Worm (Caenorhabditis elegans) whole organism, mixed stage, embryonic: ENCODE results near the gene Y71H2AM.20.
A peak's percentile ranks its signal among the peaks of the same experiment; 100 is the strongest.

Experiments
- M03D4.4 ChIP-seq: sonication (generic microtip); optimal IDR thresholded peaks from 2 replicates; lab custom pipeline; 2017; ENCODE audit warnings: mild to moderate bottlenecking, missing genetic modification characterization, missing compliant biosample characterization
- bed-3 ChIP-seq: fragments of 200-800 bp; sonication (Bioruptor generic); optimal IDR thresholded peaks from 3 replicates; lab custom pipeline; 2018; ENCODE audit warnings: mild to moderate bottlenecking, missing genetic modification characterization, moderate library complexity, missing compliant biosample characterization
- blmp-1 ChIP-seq: fragments of 150-350 bp; optimal IDR thresholded peaks from 2 replicates; lab custom pipeline; 2014; ENCODE audit warnings: missing biosample characterization, missing genetic modification characterization
- ceh-39 ChIP-seq: fragments of 150-350 bp; optimal IDR thresholded peaks from 2 replicates; lab custom pipeline; 2014; ENCODE audit warnings: missing biosample characterization, missing genetic modification characterization
- ceh-43 ChIP-seq: fragments of 200-800 bp; sonication (Bioruptor generic); optimal IDR thresholded peaks from 2 replicates; lab custom pipeline; 2018; ENCODE audit warnings: mild to moderate bottlenecking, missing genetic modification characterization, moderate library complexity, missing compliant biosample characterization
- ceh-83 ChIP-seq: fragments of 200-800 bp; sonication (Bioruptor generic); optimal IDR thresholded peaks from 2 replicates; lab custom pipeline; 2018; ENCODE audit warnings: mild to moderate bottlenecking, missing genetic modification characterization, missing compliant biosample characterization
- ces-1 ChIP-seq: fragments of 150-350 bp; optimal IDR thresholded peaks from 2 replicates; lab custom pipeline; 2014; ENCODE audit warnings: missing biosample characterization, missing genetic modification reagents, missing genetic modification characterization
- cnd-1 ChIP-seq: fragments of 200-800 bp; sonication (Bioruptor generic); optimal IDR thresholded peaks from 2 replicates; lab custom pipeline; 2018; ENCODE audit warnings: mild to moderate bottlenecking, missing genetic modification characterization, missing compliant biosample characterization
- drap-1 ChIP-seq: fragments of 200-800 bp; sonication (Bioruptor generic); optimal IDR thresholded peaks from 3 replicates; lab custom pipeline; 2018; ENCODE audit warnings: mild to moderate bottlenecking, missing genetic modification characterization, missing compliant biosample characterization
- elt-1 ChIP-seq: sonication (generic microtip); optimal IDR thresholded peaks from 2 replicates; lab custom pipeline; 2017; ENCODE audit warnings: missing genetic modification characterization, mild to moderate bottlenecking, missing compliant biosample characterization, antibody characterized with exemption, moderate library complexity, borderline replicate concordance; ENCODE audit not compliant: insufficient read depth
- elt-3 ChIP-seq: fragments of 150-350 bp; optimal IDR thresholded peaks from 2 replicates; lab custom pipeline; 2014; ENCODE audit warnings: missing biosample characterization, missing genetic modification characterization
- flh-1 ChIP-seq: fragments of 200-800 bp; sonication (Bioruptor generic); optimal IDR thresholded peaks from 2 replicates; lab custom pipeline; 2018; ENCODE audit warnings: mild to moderate bottlenecking, missing genetic modification characterization, moderate library complexity, missing compliant biosample characterization
- ham-2 ChIP-seq: fragments of 200-800 bp; sonication (Bioruptor generic); optimal IDR thresholded peaks from 2 replicates; lab custom pipeline; 2018; ENCODE audit warnings: mild to moderate bottlenecking, missing genetic modification characterization, missing compliant biosample characterization
- hlh-1 ChIP-seq: fragments of 150-350 bp; optimal IDR thresholded peaks from 2 replicates; lab custom pipeline; 2014; ENCODE audit warnings: missing biosample characterization, missing genetic modification reagents, missing genetic modification characterization
- lin-13 ChIP-seq: fragments of 150-350 bp; optimal IDR thresholded peaks from 2 replicates; lab custom pipeline; 2014; ENCODE audit warnings: missing biosample characterization, missing genetic modification characterization
- lin-32 ChIP-seq: fragments of 200-800 bp; sonication (Bioruptor generic); optimal IDR thresholded peaks from 2 replicates; lab custom pipeline; 2018; ENCODE audit warnings: mild to moderate bottlenecking, missing genetic modification characterization, missing compliant biosample characterization
- lsy-2 ChIP-seq: fragments of 150-350 bp; optimal IDR thresholded peaks from 2 replicates; lab custom pipeline; 2014; ENCODE audit warnings: missing biosample characterization, missing genetic modification characterization
- mab-5 ChIP-seq: fragments of 150-350 bp; optimal IDR thresholded peaks from 2 replicates; lab custom pipeline; 2014; ENCODE audit warnings: missing biosample characterization, missing genetic modification characterization
- mep-1 ChIP-seq: fragments of 150-350 bp; optimal IDR thresholded peaks from 2 replicates; lab custom pipeline; 2017; ENCODE audit warnings: missing biosample characterization, missing genetic modification reagents, missing genetic modification characterization, inconsistent platforms
- mls-2 ChIP-seq: sonication (generic microtip); optimal IDR thresholded peaks from 2 replicates; lab custom pipeline; 2016; ENCODE audit warnings: mild to moderate bottlenecking, missing genetic modification characterization, moderate library complexity, missing compliant biosample characterization
- nhr-12 ChIP-seq: fragments of 150-350 bp; optimal IDR thresholded peaks from 2 replicates; lab custom pipeline; 2014; ENCODE audit warnings: missing biosample characterization, missing genetic modification characterization
- nhr-2 ChIP-seq: fragments of 150-350 bp; optimal IDR thresholded peaks from 2 replicates; lab custom pipeline; 2014; ENCODE audit warnings: missing biosample characterization, missing genetic modification characterization
- nhr-237 ChIP-seq: fragments of 150-350 bp; optimal IDR thresholded peaks from 2 replicates; lab custom pipeline; 2014; ENCODE audit warnings: missing biosample characterization, missing genetic modification characterization
- nhr-28 ChIP-seq: fragments of 150-350 bp; optimal IDR thresholded peaks from 2 replicates; lab custom pipeline; 2014; ENCODE audit warnings: missing biosample characterization, missing genetic modification characterization
- nhr-76 ChIP-seq: sonication (generic microtip); optimal IDR thresholded peaks from 2 replicates; lab custom pipeline; 2017; ENCODE audit warnings: missing biosample characterization, missing genetic modification characterization
- pha-4 ChIP-seq: fragments of 150-350 bp; optimal IDR thresholded peaks from 2 replicates; lab custom pipeline; 2018; ENCODE audit warnings: missing biosample characterization, missing genetic modification reagents, missing genetic modification characterization
- sem-2 ChIP-seq: fragments of 200-800 bp; sonication (Bioruptor generic); optimal IDR thresholded peaks from 2 replicates; lab custom pipeline; 2018; ENCODE audit warnings: mild to moderate bottlenecking, missing genetic modification characterization, missing compliant biosample characterization
- snpc-4 ChIP-seq: fragments of 150-350 bp; optimal IDR thresholded peaks from 2 replicates; lab custom pipeline; 2014; ENCODE audit warnings: missing biosample characterization, missing genetic modification characterization
- sptf-1 ChIP-seq: sonication (generic microtip); optimal IDR thresholded peaks from 2 replicates; lab custom pipeline; 2017; ENCODE audit warnings: mild to moderate bottlenecking, missing genetic modification characterization, moderate library complexity, missing compliant biosample characterization
- tbx-8 ChIP-seq: fragments of 200-800 bp; sonication (Bioruptor generic); optimal IDR thresholded peaks from 2 replicates; lab custom pipeline; 2018; ENCODE audit warnings: mild to moderate bottlenecking, missing genetic modification characterization, moderate library complexity, missing compliant biosample characterization
- unc-120 ChIP-seq: sonication (generic microtip); optimal IDR thresholded peaks from 2 replicates; lab custom pipeline; 2017; ENCODE audit warnings: missing genetic modification characterization, missing compliant biosample characterization; ENCODE audit not compliant: poor library complexity, severe bottlenecking
- unc-39 ChIP-seq: fragments of 150-350 bp; optimal IDR thresholded peaks from 2 replicates; lab custom pipeline; 2014; ENCODE audit warnings: missing biosample characterization, missing genetic modification characterization
- unc-62 ChIP-seq: fragments of 150-350 bp; optimal IDR thresholded peaks from 2 replicates; lab custom pipeline; 2014; ENCODE audit warnings: missing biosample characterization, missing genetic modification reagents, missing genetic modification characterization
- zip-8 ChIP-seq: fragments of 150-350 bp; optimal IDR thresholded peaks from 2 replicates; lab custom pipeline; 2014; ENCODE audit warnings: missing biosample characterization, missing genetic modification characterization
- ztf-11 ChIP-seq: fragments of 150-350 bp; optimal IDR thresholded peaks from 2 replicates; lab custom pipeline; 2014; ENCODE audit warnings: missing biosample characterization, missing genetic modification characterization

Y71H2AM.20 gene

ce11 chrIII:2769078-2769477 lies 16.7 kb downstream of the Y71H2AM.20 start:
- TF ChIP-seq flh-1 (GFP tag; lab: Kevin White, UChicago) (no peak), hlh-1 (tag; lab: Kevin White, UChicago) (no peak), mab-5 (tag; lab: Kevin White, UChicago) (no peak), M03D4.4 (tag; lab: Kevin White, UChicago) (no peak), cnd-1 (no peak), pha-4 (no peak), ces-1 (GFP tag; lab: Kevin White, UChicago) (no peak), snpc-4 (no peak), unc-39 (tag; lab: Kevin White, UChicago) (no peak), lsy-2 (tag; lab: Kevin White, UChicago) (no peak), ceh-43 (GFP tag; lab: Kevin White, UChicago) (no peak), elt-3 (tag; lab: Kevin White, UChicago) (no peak), ceh-39 (tag; lab: Kevin White, UChicago) (no peak), nhr-2 (no peak), lin-32 (GFP tag; lab: Kevin White, UChicago) (no peak), drap-1 (no peak), sptf-1 (no peak), sem-2 (GFP tag; lab: Kevin White, UChicago) (no peak), unc-62 (GFP tag; lab: Kevin White, UChicago) (no peak)

ce11 chrIII:2768635-2769034 lies 17.1 kb downstream of the Y71H2AM.20 start, which contains the start of gene swsn-3:
TSS of gene swsn-3 (minus strand) at chrIII:2768679.
- TF ChIP-seq drap-1 (peak; percentile 76), snpc-4 (no peak), cnd-1 (peak; percentile 59), unc-39 (tag; lab: Kevin White, UChicago) (peak; percentile 64), nhr-237 (peak; percentile 94), ces-1 (GFP tag; lab: Kevin White, UChicago) (peak; percentile 88), nhr-12 (tag; lab: Kevin White, UChicago) (peak; percentile 60), hlh-1 (tag; lab: Kevin White, UChicago) (peak; percentile 78), elt-3 (tag; lab: Kevin White, UChicago) (peak; percentile 38), lin-13 (tag; lab: Kevin White, UChicago) (peak; percentile 90), ztf-11 (tag; lab: Kevin White, UChicago) (peak; percentile 88), ceh-39 (tag; lab: Kevin White, UChicago) (peak; percentile 90), unc-120 (tag; lab: Kevin White, UChicago) (peak; percentile 88), tbx-8 (peak; percentile 79), sem-2 (GFP tag; lab: Kevin White, UChicago) (peak; percentile 58), ham-2 (GFP tag; lab: Kevin White, UChicago) (peak; percentile 63), ceh-43 (GFP tag; lab: Kevin White, UChicago) (peak; percentile 95), ceh-83 (GFP tag; lab: Kevin White, UChicago) (peak; percentile 88), bed-3 (GFP tag; lab: Kevin White, UChicago) (peak; percentile 68), nhr-76 (tag; lab: Kevin White, UChicago) (peak; percentile 56), mep-1 (tag; lab: Kevin White, UChicago) (peak; percentile 93), M03D4.4 (tag; lab: Kevin White, UChicago) (peak; percentile 89), elt-1 (tag; lab: Kevin White, UChicago) (peak; percentile 22), blmp-1 (peak; percentile 9), sptf-1 (peak; percentile 92), zip-8 (no peak), nhr-2 (peak; percentile 36), lin-32 (GFP tag; lab: Kevin White, UChicago) (no peak), pha-4 (peak; percentile 79), lsy-2 (tag; lab: Kevin White, UChicago) (peak; percentile 84), nhr-28 (tag; lab: Kevin White, UChicago) (peak; percentile 39), mab-5 (tag; lab: Kevin White, UChicago) (peak; percentile 80), mls-2 (tag; lab: Kevin White, UChicago) (peak; percentile 93), flh-1 (GFP tag; lab: Kevin White, UChicago) (peak; percentile 61), unc-62 (GFP tag; lab: Kevin White, UChicago) (peak; percentile 46)

ce11 chrIII:2760726-2761125 lies 25.0 kb downstream of the Y71H2AM.20 start, which contains the start of gene pho-9:
TSS of gene pho-9 (minus strand) at chrIII:2760816.
- TF ChIP-seq mls-2 (tag; lab: Kevin White, UChicago) = no peak
- TF ChIP-seq, all 35 proteins: peak for 0
